Fruit fly (Drosophila melanogaster) whole organism, prepupa: ENCODE results near the gene CG7945.

Experiments
- Blimp-1 ChIP-seq: fragments of 200-800 bp; sonication (Bioruptor generic); optimal IDR thresholded peaks from 3 replicates; lab custom pipeline; 2017; ENCODE audit warnings: missing biosample characterization, missing genetic modification characterization, mild to moderate bottlenecking, moderate library complexity, missing genetic modification reagents
- CG10631 ChIP-seq: fragments of 200-800 bp; sonication (Bioruptor generic); optimal IDR thresholded peaks from 2 replicates; lab custom pipeline; 2016; ENCODE audit warnings: missing biosample characterization, missing genetic modification characterization
- CG11902 ChIP-seq: fragments of 200-800 bp; sonication (Bioruptor generic); optimal IDR thresholded peaks from 3 replicates; lab custom pipeline; 2016; ENCODE audit warnings: missing biosample characterization, missing genetic modification characterization
- CG1621 ChIP-seq: fragments of 200-800 bp; sonication (Bioruptor generic); optimal IDR thresholded peaks from 3 replicates; lab custom pipeline; 2018; ENCODE audit warnings: missing biosample characterization, mild to moderate bottlenecking, missing genetic modification characterization
- CG16779 ChIP-seq: fragments of 200-800 bp; sonication (Bioruptor generic); optimal IDR thresholded peaks from 3 replicates; lab custom pipeline; 2017; ENCODE audit warnings: missing biosample characterization, mild to moderate bottlenecking, missing genetic modification characterization
- CG31627 ChIP-seq: fragments of 200-800 bp; sonication (Bioruptor generic); optimal IDR thresholded peaks from 3 replicates; lab custom pipeline; 2016; ENCODE audit warnings: missing biosample characterization, missing genetic modification characterization
- CG32006 ChIP-seq: fragments of 200-800 bp; sonication (Bioruptor generic); optimal IDR thresholded peaks from 3 replicates; lab custom pipeline; 2017; ENCODE audit warnings: missing biosample characterization, mild to moderate bottlenecking, missing genetic modification characterization
- CG34406 ChIP-seq: fragments of 200-800 bp; sonication (Bioruptor generic); optimal IDR thresholded peaks from 3 replicates; lab custom pipeline; 2016; ENCODE audit warnings: missing biosample characterization, missing genetic modification characterization
- CG3919 ChIP-seq: fragments of 200-800 bp; sonication (Bioruptor generic); optimal IDR thresholded peaks from 3 replicates; lab custom pipeline; 2016; ENCODE audit warnings: missing biosample characterization, missing genetic modification characterization
- CG4318 ChIP-seq: fragments of 200-800 bp; sonication (Bioruptor generic); optimal IDR thresholded peaks from 3 replicates; lab custom pipeline; 2017; ENCODE audit warnings: missing biosample characterization, mild to moderate bottlenecking, missing genetic modification characterization
- CG6163 ChIP-seq: fragments of 200-800 bp; sonication (Bioruptor generic); IDR thresholded peaks from 3 replicates; pipeline ENCODE4 v1.3.6; 2022; ENCODE audit warnings: missing biosample characterization, missing genetic modification characterization
- CG6808 ChIP-seq: fragments of 200-800 bp; sonication (Bioruptor generic); optimal IDR thresholded peaks from 3 replicates; lab custom pipeline; 2017; ENCODE audit warnings: missing biosample characterization, missing genetic modification characterization, mild to moderate bottlenecking, moderate library complexity, missing genetic modification reagents
- CG6854 ChIP-seq: fragments of 200-800 bp; sonication (Bioruptor generic); optimal IDR thresholded peaks from 2 replicates; lab custom pipeline; 2017; ENCODE audit warnings: missing biosample characterization, mild to moderate bottlenecking, missing genetic modification characterization
- CG7368 ChIP-seq: fragments of 200-800 bp; sonication (Bioruptor generic); optimal IDR thresholded peaks from 3 replicates; lab custom pipeline; 2016; ENCODE audit warnings: missing biosample characterization, missing genetic modification characterization
- CG8119 ChIP-seq: fragments of 200-800 bp; sonication (Bioruptor generic); IDR thresholded peaks from 3 replicates; pipeline ENCODE4 v1.3.6; 2022; ENCODE audit warnings: missing biosample characterization, missing genetic modification characterization
- CG8319 ChIP-seq: fragments of 200-800 bp; sonication (Bioruptor generic); optimal IDR thresholded peaks from 3 replicates; lab custom pipeline; 2016; ENCODE audit warnings: missing biosample characterization, missing genetic modification characterization
- Eip75B ChIP-seq: fragments of 200-800 bp; sonication (Bioruptor generic); optimal IDR thresholded peaks from 3 replicates; lab custom pipeline; 2016; ENCODE audit warnings: missing biosample characterization, missing genetic modification characterization
- Eip78C ChIP-seq: fragments of 200-800 bp; sonication (Bioruptor generic); peaks from one replicate; lab custom pipeline; 2016; ENCODE audit warnings: missing biosample characterization, missing genetic modification characterization
- Eip93F ChIP-seq: fragments of 200-800 bp; sonication (Bioruptor generic); optimal IDR thresholded peaks from 2 replicates; lab custom pipeline; 2016; ENCODE audit warnings: missing biosample characterization, mild to moderate bottlenecking, missing genetic modification characterization
- Hr4 ChIP-seq: fragments of 200-800 bp; sonication (Bioruptor generic); optimal IDR thresholded peaks from 3 replicates; lab custom pipeline; 2016; ENCODE audit warnings: missing biosample characterization, missing genetic modification characterization
- Met ChIP-seq: fragments of 200-800 bp; sonication (Bioruptor generic); optimal IDR thresholded peaks from 3 replicates; lab custom pipeline; 2016; ENCODE audit warnings: missing biosample characterization, missing genetic modification characterization
- Smox ChIP-seq: fragments of 200-800 bp; sonication (Bioruptor generic); optimal IDR thresholded peaks from 3 replicates; lab custom pipeline; 2016; ENCODE audit warnings: missing biosample characterization, missing genetic modification characterization
- Sox102F ChIP-seq: fragments of 200-800 bp; sonication (Bioruptor generic); optimal IDR thresholded peaks from 2 replicates; lab custom pipeline; 2016; ENCODE audit warnings: missing biosample characterization, mild to moderate bottlenecking, missing genetic modification characterization
- Sox14 ChIP-seq: fragments of 200-800 bp; sonication (Bioruptor generic); optimal IDR thresholded peaks from 3 replicates; lab custom pipeline; 2016; ENCODE audit warnings: missing biosample characterization, missing genetic modification characterization
- Sox15 ChIP-seq: fragments of 200-800 bp; sonication (Bioruptor generic); optimal IDR thresholded peaks from 3 replicates; lab custom pipeline; 2016; ENCODE audit warnings: missing biosample characterization, missing genetic modification characterization
- achi ChIP-seq: fragments of 200-800 bp; sonication (Bioruptor generic); optimal IDR thresholded peaks from 3 replicates; lab custom pipeline; 2016; ENCODE audit warnings: missing biosample characterization, missing genetic modification characterization
- cyc ChIP-seq: fragments of 200-800 bp; sonication (Bioruptor generic); optimal IDR thresholded peaks from 3 replicates; lab custom pipeline; 2016; ENCODE audit warnings: missing biosample characterization, missing genetic modification characterization
- dac ChIP-seq: fragments of 200-800 bp; sonication (Bioruptor generic); optimal IDR thresholded peaks from 2 replicates; lab custom pipeline; 2017; ENCODE audit warnings: missing biosample characterization, mild to moderate bottlenecking, missing genetic modification characterization
- dsx ChIP-seq: fragments of 200-800 bp; optimal IDR thresholded peaks from 3 replicates; lab custom pipeline; 2019; ENCODE audit warnings: missing biosample characterization, mild to moderate bottlenecking, missing genetic modification characterization, moderate library complexity; ENCODE audit not compliant: poor library complexity, severe bottlenecking
- esn ChIP-seq: fragments of 200-800 bp; sonication (Bioruptor generic); optimal IDR thresholded peaks from 2 replicates; lab custom pipeline; 2016; ENCODE audit warnings: missing biosample characterization, mild to moderate bottlenecking, missing genetic modification characterization, moderate library complexity
- fd59A ChIP-seq: fragments of 200-800 bp; sonication (Bioruptor generic); optimal IDR thresholded peaks from 2 replicates; lab custom pipeline; 2017; ENCODE audit warnings: missing biosample characterization, mild to moderate bottlenecking, missing genetic modification characterization, missing genetic modification reagents
- fd85E ChIP-seq: fragments of 200-800 bp; sonication (Bioruptor generic); optimal IDR thresholded peaks from 3 replicates; lab custom pipeline; 2016; ENCODE audit warnings: missing biosample characterization, missing genetic modification characterization
- fkh ChIP-seq: fragments of 200-800 bp; sonication (Bioruptor generic); optimal IDR thresholded peaks from 3 replicates; lab custom pipeline; 2017; ENCODE audit warnings: missing biosample characterization, mild to moderate bottlenecking, missing genetic modification characterization, moderate library complexity
- net ChIP-seq: fragments of 200-800 bp; sonication (Bioruptor generic); optimal IDR thresholded peaks from 3 replicates; lab custom pipeline; 2016; ENCODE audit warnings: missing biosample characterization, missing genetic modification characterization
- pdm3 ChIP-seq: fragments of 200-800 bp; sonication (Bioruptor generic); optimal IDR thresholded peaks from 3 replicates; lab custom pipeline; 2016; ENCODE audit warnings: missing biosample characterization, missing genetic modification characterization
- salr ChIP-seq, 2 experiments: fragments of 200-800 bp; sonication (Bioruptor generic); optimal IDR thresholded peaks; 3 replicates each; lab custom pipeline; 2016 to 2018; ENCODE audit warnings: missing biosample characterization in 2 of 2, missing genetic modification characterization in 2 of 2, mild to moderate bottlenecking in 1 of 2
- spab ChIP-seq: fragments of 200-800 bp; sonication (Bioruptor generic); optimal IDR thresholded peaks from 2 replicates; lab custom pipeline; 2017; ENCODE audit warnings: missing biosample characterization, mild to moderate bottlenecking, missing genetic modification characterization, missing genetic modification reagents
- ss ChIP-seq, 2 experiments: fragments of 200-800 bp; sonication (Bioruptor generic); optimal IDR thresholded peaks; 2 replicates in 1 of 2; 3 replicates in 1 of 2; lab custom pipeline; 2017 to 2018; ENCODE audit warnings: mild to moderate bottlenecking in 2 of 2, missing biosample characterization in 2 of 2, missing genetic modification characterization in 2 of 2, moderate library complexity in 1 of 2
- svp ChIP-seq: fragments of 200-800 bp; sonication (Bioruptor generic); peaks from one replicate; lab custom pipeline; 2016; ENCODE audit warnings: missing biosample characterization, missing genetic modification characterization
- topi ChIP-seq: fragments of 200-800 bp; sonication (Bioruptor generic); optimal IDR thresholded peaks from 3 replicates; lab custom pipeline; 2016; ENCODE audit warnings: missing biosample characterization, missing genetic modification characterization
- vri ChIP-seq: fragments of 200-800 bp; sonication (Bioruptor generic); optimal IDR thresholded peaks from 3 replicates; lab custom pipeline; 2016; ENCODE audit warnings: missing biosample characterization, mild to moderate bottlenecking, missing genetic modification characterization

CG7945 gene

DNA sequence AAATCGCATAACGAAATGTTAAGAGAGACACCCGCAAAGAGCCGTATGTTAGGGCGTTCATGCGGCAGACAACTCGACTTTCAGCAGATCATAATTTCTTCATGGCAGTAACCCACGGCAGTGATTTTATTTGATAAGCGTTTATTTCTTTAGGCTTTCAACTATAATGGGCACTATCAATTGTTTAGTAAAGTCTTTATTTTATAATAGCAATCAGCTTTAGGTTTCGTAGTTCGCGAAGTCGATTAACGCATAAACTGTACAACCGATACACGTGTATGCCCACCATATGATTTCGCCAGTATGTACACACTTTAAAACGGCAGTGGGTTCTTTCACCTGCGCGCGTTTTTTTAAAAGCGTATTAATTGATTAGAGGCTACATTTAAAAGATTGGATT, 15.7 kb downstream of the CG7945 start, which contains the start of gene CG7841 (continued):
- TF ChIP-seq Met (GFP tag; lab: Kevin White, UChicago) (peak; percentile 99), CG6808 (GFP tag; lab: Kevin White, UChicago) (peak; percentile 98), topi (GFP tag; lab: Kevin White, UChicago) (peak; percentile 99), esn (GFP tag; lab: Kevin White, UChicago) (peak; percentile 99), pdm3 (GFP tag; lab: Kevin White, UChicago) (peak; percentile 98), dsx (GFP tag; lab: Kevin White, UChicago) (peak; percentile 98), cyc (GFP tag; lab: Kevin White, UChicago) (peak; percentile 97), Eip75B (GFP tag; lab: Kevin White, UChicago) (peak; percentile 99), CG6163 (GFP tag; lab: Robert Waterston, UW) (peak; percentile 98), Sox14 (GFP tag; lab: Kevin White, UChicago) (peak; percentile 98), Hr4 (peak; percentile 98), fd85E (peak; percentile 93), net (peak; percentile 98), CG16779 (tag; lab: Kevin White, UChicago) (peak; percentile 97), Eip93F (peak; percentile 99), CG8119 (GFP tag; lab: Robert Waterston, UW) (peak; percentile 98), CG3919 (GFP tag; lab: Kevin White, UChicago) (peak; percentile 99), Sox15 (peak; percentile 92), fd59A (peak; percentile 95), CG10631 (GFP tag; lab: Kevin White, UChicago) (peak; percentile 94), CG31627 (GFP tag; lab: Kevin White, UChicago) (peak; percentile 97), Smox (GFP tag; lab: Kevin White, UChicago) (peak; percentile 98), fkh (GFP tag; lab: Kevin White, UChicago) (peak; percentile 89), CG4318 (GFP tag; lab: Kevin White, UChicago) (peak; percentile 93), Blimp-1 (GFP tag; lab: Kevin White, UChicago) (peak; percentile 93), CG34406 (GFP tag; lab: Kevin White, UChicago) (peak; percentile 98), CG6854 (GFP tag; lab: Kevin White, UChicago) (peak; percentile 99), CG32006 (GFP tag; lab: Kevin White, UChicago) (peak; percentile 96), vri (GFP tag; lab: Kevin White, UChicago) (peak; percentile 99), CG11902 (GFP tag; lab: Kevin White, UChicago) (peak; percentile 90), svp (GFP tag; lab: Kevin White, UChicago) (peak; percentile 99), CG7368 (GFP tag; lab: Kevin White, UChicago) (peak; percentile 97), Sox102F (GFP tag; lab: Kevin White, UChicago) (peak; percentile 99), dac (GFP tag; lab: Kevin White, UChicago) (peak; percentile 96), Eip78C (GFP tag; lab: Kevin White, UChicago) (peak; percentile 100), CG8319 (peak; percentile 95), salr (GFP tag; optimal IDR thresholded peaks at IDR 0.05; lab: Kevin White, UChicago) (peak; percentile 93 to 95), achi (GFP tag; lab: Kevin White, UChicago) (peak; percentile 97)
- TF ChIP-seq, all 60 proteins: peak for 60

DNA sequence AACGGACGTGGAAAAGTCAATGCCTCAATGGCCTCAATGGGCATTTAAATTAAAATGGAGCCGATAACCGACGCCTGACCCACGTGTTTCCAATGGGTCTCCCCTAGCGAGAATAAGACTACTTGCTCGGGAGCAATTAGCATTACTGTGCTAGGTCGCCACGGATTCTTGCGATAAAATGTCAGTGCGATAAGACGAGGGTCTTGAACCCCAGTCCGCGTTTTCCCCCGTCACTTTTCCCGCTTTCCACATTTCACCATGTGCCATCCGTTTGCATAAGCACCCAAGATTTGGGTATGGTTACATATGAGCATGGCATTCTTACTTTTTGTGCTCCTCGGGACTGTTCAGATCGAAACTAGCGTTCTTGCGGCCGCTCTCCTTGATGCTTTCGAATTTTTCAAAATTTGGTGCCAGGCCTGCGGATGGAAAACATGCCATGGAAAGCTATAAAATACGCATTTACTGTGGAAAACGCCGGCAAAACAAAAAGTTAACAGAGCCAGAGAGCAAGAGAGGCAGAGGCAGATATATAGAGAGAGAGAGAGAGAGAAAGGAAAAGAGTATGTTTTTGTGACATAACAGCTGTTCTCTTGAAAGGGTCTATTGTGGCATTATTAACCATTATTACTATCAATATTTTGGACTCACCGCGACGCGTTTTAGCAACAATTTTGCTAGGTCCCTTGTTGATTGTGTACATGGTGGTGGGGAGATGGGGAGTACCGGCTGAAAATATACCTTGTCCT, 16.6 kb downstream of the CG7945 start:
- TF ChIP-seq CG6163 (GFP tag; lab: Robert Waterston, UW) (no peak), CG16779 (tag; lab: Kevin White, UChicago) (no peak), fd85E (no peak), vri (GFP tag; lab: Kevin White, UChicago) (peak; percentile 80), svp (GFP tag; lab: Kevin White, UChicago) (peak; percentile 97), ss (GFP tag; optimal IDR thresholded peaks at IDR 0.05; lab: Kevin White, UChicago) (no peak), achi (GFP tag; lab: Kevin White, UChicago) (no peak), CG4318 (GFP tag; lab: Kevin White, UChicago) (no peak), CG34406 (GFP tag; lab: Kevin White, UChicago) (no peak), spab (GFP tag; lab: Kevin White, UChicago) (no peak), CG1621 (tag; lab: Kevin White, UChicago) (no peak)
